Fruit fly (Drosophila melanogaster) whole organism: Measurements from ENCODE around the gene CG9072.

Experiments
- CG8478 ChIP-seq: fragments of >200 bp; optimal IDR thresholded peaks from 2 replicates; lab custom pipeline; 2018; ENCODE audit warnings: inconsistent platforms
- Dll ChIP-seq: fragments of >200 bp; optimal IDR thresholded peaks from 2 replicates; lab custom pipeline; 2017
- EcR ChIP-seq, 2 experiments: fragments of >200 bp; optimal IDR thresholded peaks; 2 replicates each; lab custom pipeline; 2017; ENCODE audit warnings: missing biosample characterization in 2 of 2, missing genetic modification characterization in 2 of 2, missing genetic modification reagents in 2 of 2
- pan ChIP-seq: fragments of >200 bp; optimal IDR thresholded peaks from 2 replicates; lab custom pipeline; 2017
- psq ChIP-seq: fragments of >200 bp; optimal IDR thresholded peaks from 2 replicates; lab custom pipeline; 2017
- usp ChIP-seq: fragments of >200 bp; optimal IDR thresholded peaks from 2 replicates; lab custom pipeline; 2017; ENCODE audit warnings: missing biosample characterization, missing genetic modification characterization, mixed read lengths

Gene CG9072

DNA sequence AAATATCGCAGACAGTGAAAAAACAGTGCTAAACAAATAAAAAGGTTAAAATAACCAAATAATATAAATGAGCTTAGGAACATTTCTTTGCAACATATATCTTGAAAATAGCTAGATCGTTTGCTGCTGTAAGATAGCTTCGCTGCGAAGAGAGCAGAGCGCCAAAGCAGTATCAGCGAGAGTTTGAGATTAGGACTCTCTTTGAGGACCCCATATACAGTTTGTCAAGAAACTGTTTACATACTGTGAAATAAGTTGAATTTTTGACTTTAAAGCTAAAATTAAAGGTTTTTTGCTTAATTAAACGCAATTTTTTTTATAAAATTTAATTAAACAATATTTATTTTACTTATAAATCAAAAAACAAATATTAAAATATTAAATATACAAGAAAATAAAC is 19.2 kb downstream of the CG9072 start:
- TF ChIP-seq psq (lab: Kevin White, UChicago) (no peak), EcR (GFP tag; optimal IDR thresholded peaks at IDR 0.05; lab: Kevin White, UChicago) (no peak), CG8478 (no peak), pan (no peak), usp (GFP tag; lab: Kevin White, UChicago) (no peak), Dll (lab: Kevin White, UChicago) (no peak)

dm6 chrX:15076038-15076575 is 19.7 kb downstream of the CG9072 start, which contains the start of gene Lsd-2:
Lsd-2 (minus strand) TSS chrX:15076220.
- TF ChIP-seq CG8478 (no peak), usp (GFP tag; lab: Kevin White, UChicago) (no peak), EcR (GFP tag; optimal IDR thresholded peaks at IDR 0.05; lab: Kevin White, UChicago) (no peak), pan (no peak), psq (lab: Kevin White, UChicago) (no peak), Dll (lab: Kevin White, UChicago) (no peak)

DNA sequence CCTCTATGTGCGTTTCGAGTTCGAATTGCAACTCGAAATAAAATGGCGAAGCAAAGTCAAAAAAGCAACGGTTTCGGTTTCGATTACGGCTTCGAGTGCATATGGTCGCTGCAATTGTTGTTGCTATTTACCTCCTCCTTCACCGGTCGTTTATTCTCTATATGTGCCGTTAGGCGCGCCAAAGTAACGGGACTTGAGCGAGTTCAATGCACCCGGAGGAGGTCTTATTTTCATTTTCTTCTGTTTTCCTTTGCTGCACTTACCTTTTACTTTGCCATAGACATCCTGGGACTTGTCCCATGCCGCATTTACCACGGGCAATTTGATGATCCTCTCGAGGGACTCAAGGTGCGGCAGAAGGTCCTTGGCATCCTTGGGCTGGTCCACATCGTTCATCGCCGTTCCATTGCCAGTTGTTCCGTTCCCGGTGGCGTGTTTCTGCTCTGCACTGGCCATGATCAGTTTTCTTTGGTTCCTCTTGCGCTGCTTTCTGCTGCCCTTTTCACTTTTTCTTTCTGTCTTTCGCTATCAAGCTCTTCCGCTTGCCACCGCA is 20.3 kb downstream of the CG9072 start:
- no peak for TF ChIP-seq pan
- no peak for TF ChIP-seq Dll (lab: Kevin White, UChicago)
- peak; percentile 46 to 84 for TF ChIP-seq EcR (GFP tag; optimal IDR thresholded peaks at IDR 0.05; lab: Kevin White, UChicago)
- TF ChIP-seq usp (GFP tag; lab: Kevin White, UChicago) = no peak
- TF ChIP-seq CG8478 = no peak
- no peak for TF ChIP-seq psq (lab: Kevin White, UChicago)

- TF ChIP-seq usp (GFP tag; lab: Kevin White, UChicago) = no peak
- TF ChIP-seq psq (lab: Kevin White, UChicago) = no peak
- TF ChIP-seq CG8478 = no peak
- no peak for TF ChIP-seq Dll (lab: Kevin White, UChicago)
- no peak for TF ChIP-seq EcR (GFP tag; optimal IDR thresholded peaks at IDR 0.05; lab: Kevin White, UChicago)
- TF ChIP-seq pan = no peak
Observed at dm6 chrX:15074646-15075351, 21.0 kb downstream of the CG9072 start.

- TF ChIP-seq pan (no peak), psq (lab: Kevin White, UChicago) (no peak), usp (GFP tag; lab: Kevin White, UChicago) (no peak), CG8478 (no peak), Dll (lab: Kevin White, UChicago) (no peak), EcR (GFP tag; optimal IDR thresholded peaks at IDR 0.05; lab: Kevin White, UChicago) (no peak)
Observed at dm6 chrX:15070811-15071479, 24.9 kb downstream of the CG9072 start.

DNA sequence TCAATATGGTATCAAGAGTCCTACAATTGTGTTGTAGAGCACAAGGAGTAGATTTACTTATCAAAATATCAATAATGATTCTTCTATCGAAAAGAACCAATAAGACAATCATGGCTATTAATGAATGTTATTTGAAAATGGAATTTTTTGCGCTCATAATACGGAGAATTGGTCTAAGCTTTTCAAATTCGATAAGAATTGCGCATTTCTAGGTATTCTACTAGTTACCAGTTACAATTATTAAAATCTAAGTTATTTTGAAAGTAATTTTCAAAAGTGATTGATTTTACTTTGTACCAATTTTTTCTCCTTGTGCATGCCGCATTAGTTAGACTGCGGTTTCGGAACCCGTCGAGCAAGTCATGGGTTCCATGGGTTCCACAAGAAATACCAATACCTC is 25.7 kb downstream of the CG9072 start:
- TF ChIP-seq CG8478 (no peak), usp (GFP tag; lab: Kevin White, UChicago) (no peak)

dm6 chrX:15069417-15069896 is 26.4 kb downstream of the CG9072 start:
- TF ChIP-seq CG8478 (no peak), pan (no peak), EcR (GFP tag; optimal IDR thresholded peaks at IDR 0.05; lab: Kevin White, UChicago) (no peak), usp (GFP tag; lab: Kevin White, UChicago) (no peak), Dll (lab: Kevin White, UChicago) (no peak), psq (lab: Kevin White, UChicago) (no peak)

dm6 chrX:15068537-15068936 is 27.3 kb downstream of the CG9072 start:
- no peak for TF ChIP-seq Dll (lab: Kevin White, UChicago)
- TF ChIP-seq CG8478 = no peak
- TF ChIP-seq psq (lab: Kevin White, UChicago) = no peak
- TF ChIP-seq usp (GFP tag; lab: Kevin White, UChicago) = no peak
- TF ChIP-seq pan = no peak
- no peak for TF ChIP-seq EcR (GFP tag; optimal IDR thresholded peaks at IDR 0.05; lab: Kevin White, UChicago)

- no peak for TF ChIP-seq Dll (lab: Kevin White, UChicago)
Observed at dm6 chrX:15066374-15067057, 29.3 kb downstream of the CG9072 start, which contains the start of the genes opm and dob. opm (minus strand) TSS chrX:15066432. dob (plus strand) TSS chrX:15067007.

dm6 chrX:15063404-15064062 is 32.3 kb downstream of the CG9072 start, which contains the start of the genes hiw and ND-B18:
hiw (minus strand) TSS chrX:15063429.
ND-B18 (plus strand) TSS chrX:15063733.
- TF ChIP-seq Dll (lab: Kevin White, UChicago) = no peak
- no peak for TF ChIP-seq EcR (GFP tag; optimal IDR thresholded peaks at IDR 0.05; lab: Kevin White, UChicago)
- no peak for TF ChIP-seq psq (lab: Kevin White, UChicago)
- TF ChIP-seq pan = no peak
- TF ChIP-seq CG8478 = no peak
- TF ChIP-seq usp (GFP tag; lab: Kevin White, UChicago) = no peak

DNA sequence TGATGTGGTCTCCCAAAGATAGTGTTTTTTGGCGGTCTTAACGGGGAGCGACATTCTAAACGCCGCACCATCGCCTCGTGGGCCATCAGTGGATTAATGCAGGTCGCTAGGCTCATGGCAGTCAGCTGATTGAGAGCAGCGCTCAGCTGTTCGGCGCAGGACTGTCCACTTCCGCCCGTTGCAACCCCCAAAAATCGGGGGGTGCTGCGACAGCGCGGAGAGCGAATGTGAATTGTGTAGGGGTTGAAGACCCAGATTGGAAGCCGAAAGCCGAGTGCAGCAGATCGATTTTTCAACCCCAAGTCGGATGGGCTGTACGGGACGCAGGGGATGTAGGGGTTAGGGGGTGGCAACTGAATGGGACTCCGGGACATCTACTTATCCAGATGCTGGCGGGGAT is 33.2 kb downstream of the CG9072 start:
- TF ChIP-seq psq (lab: Kevin White, UChicago) (no peak), CG8478 (no peak), EcR (GFP tag; optimal IDR thresholded peaks at IDR 0.05; lab: Kevin White, UChicago) (no peak), Dll (lab: Kevin White, UChicago) (no peak), usp (GFP tag; lab: Kevin White, UChicago) (no peak), pan (no peak)
